Fruit fly (Drosophila melanogaster) whole organism, embryonic: Measurements from ENCODE around the gene ZnT86D.

Source experiments
- Adf1 ChIP-seq: fragments of 200-800 bp; sonication (Bioruptor generic); IDR thresholded peaks from 2 replicates; pipeline ENCODE4 v1.3.6; 2022; ENCODE audit warnings: missing biosample characterization, missing genetic modification characterization
- Atf3 ChIP-seq: fragments of 200-800 bp; sonication (Bioruptor generic); optimal IDR thresholded peaks from 3 replicates; lab custom pipeline; 2016; ENCODE audit warnings: missing biosample characterization, missing genetic modification characterization
- C15 ChIP-seq: fragments of 200-800 bp; sonication (Bioruptor generic); IDR thresholded peaks from 3 replicates; pipeline ENCODE4 v1.3.6; 2022; ENCODE audit warnings: missing biosample characterization, missing genetic modification characterization
- CG12391 ChIP-seq: fragments of 200-800 bp; sonication (Bioruptor generic); optimal IDR thresholded peaks from 3 replicates; lab custom pipeline; 2018; ENCODE audit warnings: missing biosample characterization, mild to moderate bottlenecking, missing genetic modification characterization, moderate library complexity
- CG12659 ChIP-seq: fragments of 200-800 bp; sonication (Bioruptor generic); optimal IDR thresholded peaks from 3 replicates; lab custom pipeline; 2017; ENCODE audit warnings: mild to moderate bottlenecking, missing biosample characterization, missing genetic modification reagents, missing genetic modification characterization
- CG13296 ChIP-seq: fragments of 200-800 bp; sonication (Bioruptor generic); optimal IDR thresholded peaks from 3 replicates; lab custom pipeline; 2018; ENCODE audit warnings: missing biosample characterization, mild to moderate bottlenecking, missing genetic modification characterization
- CG13775 ChIP-seq: fragments of 200-800 bp; sonication (Bioruptor generic); optimal IDR thresholded peaks from 3 replicates; lab custom pipeline; 2017; ENCODE audit warnings: missing biosample characterization, mild to moderate bottlenecking, missing genetic modification characterization
- CG1529 ChIP-seq: fragments of 200-800 bp; sonication (Bioruptor generic); optimal IDR thresholded peaks from 3 replicates; lab custom pipeline; 2018; ENCODE audit warnings: missing biosample characterization, missing genetic modification characterization
- CG15514 ChIP-seq: fragments of 200-800 bp; sonication (Bioruptor generic); optimal IDR thresholded peaks from 3 replicates; lab custom pipeline; 2017; ENCODE audit warnings: missing biosample characterization, missing genetic modification characterization, mild to moderate bottlenecking, moderate library complexity, missing genetic modification reagents
- CG17186 ChIP-seq: fragments of 200-800 bp; sonication (Bioruptor generic); optimal IDR thresholded peaks from 3 replicates; lab custom pipeline; 2017; ENCODE audit warnings: missing biosample characterization, missing genetic modification reagents, missing genetic modification characterization
- CG17568 ChIP-seq: fragments of 200-800 bp; sonication (Bioruptor generic); optimal IDR thresholded peaks from 2 replicates; lab custom pipeline; 2018; ENCODE audit warnings: missing biosample characterization, mild to moderate bottlenecking, missing genetic modification characterization, moderate library complexity
- CG18476 ChIP-seq: fragments of 200-800 bp; sonication (Bioruptor generic); optimal IDR thresholded peaks from 2 replicates; lab custom pipeline; 2016; ENCODE audit warnings: missing biosample characterization, mild to moderate bottlenecking, missing genetic modification characterization
- CG2120 ChIP-seq: fragments of 200-800 bp; sonication (Bioruptor generic); optimal IDR thresholded peaks from 3 replicates; lab custom pipeline; 2016; ENCODE audit warnings: missing biosample characterization, missing genetic modification characterization
- CG3163 ChIP-seq: fragments of 200-800 bp; sonication (Bioruptor generic); optimal IDR thresholded peaks from 3 replicates; lab custom pipeline; 2016; ENCODE audit warnings: missing biosample characterization, missing genetic modification characterization
- CG33213 ChIP-seq: fragments of 200-800 bp; sonication (Bioruptor generic); optimal IDR thresholded peaks from 3 replicates; lab custom pipeline; 2016; ENCODE audit warnings: missing biosample characterization, missing genetic modification characterization
- CG4707 ChIP-seq: fragments of 200-800 bp; sonication (Bioruptor generic); optimal IDR thresholded peaks from 2 replicates; lab custom pipeline; 2018; ENCODE audit warnings: missing biosample characterization, mild to moderate bottlenecking, missing genetic modification characterization, moderate library complexity
- CG4820 ChIP-seq: fragments of 200-800 bp; sonication (Bioruptor generic); optimal IDR thresholded peaks from 3 replicates; lab custom pipeline; 2016; ENCODE audit warnings: missing biosample characterization, missing genetic modification characterization
- CG5245 ChIP-seq: fragments of 200-800 bp; sonication (Bioruptor generic); optimal IDR thresholded peaks from 3 replicates; lab custom pipeline; 2016; ENCODE audit warnings: missing biosample characterization, missing genetic modification characterization
- CG6175 ChIP-seq: fragments of 200-800 bp; sonication (Bioruptor generic); IDR thresholded peaks from 3 replicates; pipeline ENCODE4 v1.3.6; 2022; ENCODE audit warnings: missing biosample characterization, missing genetic modification characterization
- CG7839 ChIP-seq: fragments of 200-800 bp; sonication (Bioruptor generic); optimal IDR thresholded peaks from 3 replicates; lab custom pipeline; 2018; ENCODE audit warnings: missing biosample characterization, mild to moderate bottlenecking, missing genetic modification characterization, moderate library complexity
- CG7987 ChIP-seq: fragments of 200-800 bp; sonication (Bioruptor generic); optimal IDR thresholded peaks from 2 replicates; lab custom pipeline; 2018; ENCODE audit warnings: missing biosample characterization, mild to moderate bottlenecking, missing genetic modification characterization, moderate library complexity
- CG9932 ChIP-seq: fragments of 200-800 bp; sonication (Bioruptor generic); IDR thresholded peaks from 2 replicates; pipeline ENCODE4 v1.3.6; 2022; ENCODE audit warnings: missing biosample characterization, missing genetic modification characterization
- CHES-1-like ChIP-seq: fragments of 200-800 bp; sonication (Bioruptor generic); optimal IDR thresholded peaks from 2 replicates; lab custom pipeline; 2016; ENCODE audit warnings: missing biosample characterization, missing genetic modification characterization
- D19A ChIP-seq: fragments of 200-800 bp; optimal IDR thresholded peaks from 3 replicates; lab custom pipeline; 2019; ENCODE audit warnings: missing biosample characterization, mild to moderate bottlenecking, missing genetic modification characterization, moderate library complexity
- Dp ChIP-seq: fragments of 200-800 bp; sonication (Bioruptor generic); optimal IDR thresholded peaks from 2 replicates; lab custom pipeline; 2018; ENCODE audit warnings: missing biosample characterization, mild to moderate bottlenecking, missing genetic modification characterization, moderate library complexity
- Elba2 ChIP-seq: fragments of 200-800 bp; sonication (Bioruptor generic); optimal IDR thresholded peaks from 3 replicates; lab custom pipeline; 2016; ENCODE audit warnings: missing biosample characterization, missing genetic modification characterization
- Ets97D ChIP-seq: fragments of 200-800 bp; sonication (Bioruptor generic); optimal IDR thresholded peaks from 3 replicates; lab custom pipeline; 2016; ENCODE audit warnings: missing biosample characterization, missing genetic modification characterization
- HmgD ChIP-seq: fragments of 200-800 bp; sonication (Bioruptor generic); optimal IDR thresholded peaks from 3 replicates; lab custom pipeline; 2016; ENCODE audit warnings: missing biosample characterization, missing genetic modification characterization
- Hmx ChIP-seq: fragments of 200-800 bp; sonication (Bioruptor generic); optimal IDR thresholded peaks from 2 replicates; lab custom pipeline; 2016; ENCODE audit warnings: missing biosample characterization, missing genetic modification characterization
- MESR4 ChIP-seq: fragments of 200-800 bp; sonication (Bioruptor generic); optimal IDR thresholded peaks from 2 replicates; lab custom pipeline; 2018; ENCODE audit warnings: missing biosample characterization, mild to moderate bottlenecking, missing genetic modification characterization, moderate library complexity
- Nf-YC ChIP-seq: fragments of 200-800 bp; optimal IDR thresholded peaks from 3 replicates; lab custom pipeline; 2019; ENCODE audit warnings: missing biosample characterization, mild to moderate bottlenecking, missing genetic modification characterization, moderate library complexity
- NfI ChIP-seq: fragments of 200-800 bp; sonication (Bioruptor generic); optimal IDR thresholded peaks from 3 replicates; lab custom pipeline; 2018; ENCODE audit warnings: missing biosample characterization, mild to moderate bottlenecking, missing genetic modification characterization, moderate library complexity
- Rfx ChIP-seq: fragments of 200-800 bp; sonication (Bioruptor generic); IDR thresholded peaks from 2 replicates; pipeline ENCODE4 v1.3.6; 2022; ENCODE audit warnings: missing biosample characterization, missing genetic modification characterization
- Sin3A ChIP-seq: fragments of >200 bp; optimal IDR thresholded peaks from 2 replicates; lab custom pipeline; 2018
- Sry-δ ChIP-seq: fragments of 200-800 bp; sonication (Bioruptor generic); optimal IDR thresholded peaks from 2 replicates; lab custom pipeline; 2016; ENCODE audit warnings: missing biosample characterization, missing genetic modification characterization
- bowl ChIP-seq: fragments of 200-800 bp; sonication (Bioruptor generic); IDR thresholded peaks from 2 replicates; pipeline ENCODE4 v1.3.6; 2022; ENCODE audit warnings: missing biosample characterization, missing genetic modification characterization
- dimm ChIP-seq: fragments of 200-800 bp; sonication (Bioruptor generic); IDR thresholded peaks from 2 replicates; pipeline ENCODE4 v1.3.6; 2022; ENCODE audit warnings: missing biosample characterization, missing genetic modification characterization
- ewg ChIP-seq: fragments of 200-800 bp; sonication (Bioruptor generic); optimal IDR thresholded peaks from 3 replicates; lab custom pipeline; 2017; ENCODE audit warnings: mild to moderate bottlenecking, missing biosample characterization, missing genetic modification reagents, missing genetic modification characterization
- ftz-f1 ChIP-seq: fragments of 200-800 bp; sonication (Bioruptor generic); optimal IDR thresholded peaks from 2 replicates; lab custom pipeline; 2016; ENCODE audit warnings: missing biosample characterization, missing genetic modification characterization
- gem ChIP-seq: fragments of 200-800 bp; sonication (Bioruptor generic); optimal IDR thresholded peaks from 2 replicates; lab custom pipeline; 2019; ENCODE audit warnings: missing biosample characterization, mild to moderate bottlenecking, missing genetic modification characterization, moderate library complexity
- gt ChIP-seq: fragments of 200-800 bp; sonication (Bioruptor generic); IDR thresholded peaks from 2 replicates; pipeline ENCODE4 v1.3.6; 2022; ENCODE audit warnings: missing biosample characterization, missing genetic modification characterization
- knrl ChIP-seq: fragments of 200-800 bp; sonication (Bioruptor generic); IDR thresholded peaks from 3 replicates; pipeline ENCODE4 v1.3.6; 2022; ENCODE audit warnings: missing biosample characterization, missing genetic modification characterization; ENCODE audit not compliant: partially characterized antibody
- lilli ChIP-seq: fragments of 200-800 bp; sonication (Bioruptor generic); optimal IDR thresholded peaks from 3 replicates; lab custom pipeline; 2016; ENCODE audit warnings: missing biosample characterization, missing genetic modification characterization
- mam ChIP-seq: fragments of 200-800 bp; sonication (Bioruptor generic); optimal IDR thresholded peaks from 3 replicates; lab custom pipeline; 2016; ENCODE audit warnings: missing biosample characterization, missing genetic modification characterization
- nmo ChIP-seq: fragments of 200-800 bp; sonication (Bioruptor generic); optimal IDR thresholded peaks from 2 replicates; lab custom pipeline; 2018; ENCODE audit warnings: missing biosample characterization, mild to moderate bottlenecking, missing genetic modification characterization, moderate library complexity
- phol ChIP-seq: fragments of 200-800 bp; sonication (Bioruptor generic); optimal IDR thresholded peaks from 3 replicates; lab custom pipeline; 2018; ENCODE audit warnings: missing biosample characterization, mild to moderate bottlenecking, missing genetic modification characterization, moderate library complexity
- scrt ChIP-seq: fragments of 200-800 bp; sonication (Bioruptor generic); optimal IDR thresholded peaks from 2 replicates; lab custom pipeline; 2018; ENCODE audit warnings: missing biosample characterization, mild to moderate bottlenecking, missing genetic modification characterization, moderate library complexity
- sd ChIP-seq: fragments of 200-800 bp; sonication (Bioruptor generic); optimal IDR thresholded peaks from 3 replicates; lab custom pipeline; 2018; ENCODE audit warnings: missing biosample characterization, mild to moderate bottlenecking, missing genetic modification characterization, moderate library complexity
- sens-2 ChIP-seq: fragments of 200-800 bp; sonication (Bioruptor generic); IDR thresholded peaks from 2 replicates; pipeline ENCODE4 v1.3.6; 2022; ENCODE audit warnings: missing biosample characterization, missing genetic modification characterization
- stwl ChIP-seq: fragments of 200-800 bp; sonication (Bioruptor generic); optimal IDR thresholded peaks from 3 replicates; lab custom pipeline; 2018; ENCODE audit warnings: missing biosample characterization, mild to moderate bottlenecking, missing genetic modification characterization, moderate library complexity
- tap ChIP-seq: fragments of 200-800 bp; optimal IDR thresholded peaks from 3 replicates; lab custom pipeline; 2019; ENCODE audit warnings: missing biosample characterization, mild to moderate bottlenecking, missing genetic modification characterization, moderate library complexity
- trem ChIP-seq: fragments of 200-800 bp; optimal IDR thresholded peaks from 3 replicates; lab custom pipeline; 2019; ENCODE audit warnings: missing biosample characterization, mild to moderate bottlenecking, missing genetic modification characterization, moderate library complexity
- zfh2 ChIP-seq: fragments of 200-800 bp; sonication (Bioruptor generic); optimal IDR thresholded peaks from 2 replicates; lab custom pipeline; 2016; ENCODE audit warnings: missing biosample characterization, missing genetic modification characterization

Gene ZnT86D

DNA sequence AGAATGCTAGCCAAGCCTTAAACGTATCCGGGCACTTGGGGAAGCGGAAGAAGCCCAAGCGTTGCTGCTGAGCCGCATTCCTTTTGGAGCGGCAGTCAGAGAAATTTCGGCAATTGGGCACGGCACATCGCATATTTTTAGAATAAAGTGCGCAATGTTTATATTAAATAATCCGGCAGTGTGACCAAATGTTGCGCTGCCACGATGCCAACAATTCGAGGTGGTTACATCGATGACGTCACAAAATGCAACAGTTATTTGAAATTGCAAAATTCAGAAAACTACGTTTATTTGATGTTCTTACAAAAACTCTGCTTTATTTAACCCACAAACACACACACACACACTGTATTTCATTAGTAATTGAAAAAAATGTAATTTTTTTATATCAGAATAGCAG lies 5.5 kb upstream of the ZnT86D start, which contains the start of gene CG6689 (continued):
- TF ChIP-seq CG18476 = no peak
- no peak for TF ChIP-seq CG3163 (GFP tag; lab: Kevin White, UChicago)
- peak; percentile 31 for TF ChIP-seq CG7987
- TF ChIP-seq stwl (tag; lab: Kevin White, UChicago) = peak; percentile 40
- no peak for TF ChIP-seq CG5245
- TF ChIP-seq gem (tag; lab: Kevin White, UChicago) = peak; percentile 16
- TF ChIP-seq HmgD = no peak
- TF ChIP-seq ewg (GFP tag; lab: Kevin White, UChicago) = peak; percentile 37
- TF ChIP-seq Sin3A (lab: Kevin White, UChicago) = peak; percentile 42
- peak; percentile 13 for TF ChIP-seq CHES-1-like (GFP tag; lab: Kevin White, UChicago)
- TF ChIP-seq CG15514 (GFP tag; lab: Kevin White, UChicago) = peak; percentile 33
- peak; percentile 5 for TF ChIP-seq Nf-YC (tag; lab: Kevin White, UChicago)
- peak; percentile 48 for TF ChIP-seq Elba2 (GFP tag; lab: Kevin White, UChicago)
- peak; percentile 31 for TF ChIP-seq Sry-δ (GFP tag; lab: Kevin White, UChicago)
- TF ChIP-seq Atf3 (GFP tag; lab: Kevin White, UChicago) = peak; percentile 10
- peak; percentile 43 for TF ChIP-seq lilli (GFP tag; lab: Kevin White, UChicago)
- TF ChIP-seq scrt (GFP tag; lab: Kevin White, UChicago) = peak; percentile 21
- TF ChIP-seq Ets97D (GFP tag; lab: Kevin White, UChicago) = peak; percentile 37
- peak; percentile 56 for TF ChIP-seq trem (tag; lab: Kevin White, UChicago)
- TF ChIP-seq CG6175 = no peak
- TF ChIP-seq tap (tag; lab: Kevin White, UChicago) = no peak
- peak; percentile 3 for TF ChIP-seq D19A
- TF ChIP-seq CG13775 = peak; percentile 26
- peak; percentile 69 for TF ChIP-seq Dp (GFP tag; lab: Kevin White, UChicago)
- TF ChIP-seq zfh2 (GFP tag; lab: Kevin White, UChicago) = peak; percentile 10
- peak; percentile 9 for TF ChIP-seq CG33213 (GFP tag; lab: Kevin White, UChicago)
- peak; percentile 92 for TF ChIP-seq CG17186
- TF ChIP-seq CG2120 = peak; percentile 20
- TF ChIP-seq ftz-f1 (GFP tag; lab: Kevin White, UChicago) = peak; percentile 77
- TF ChIP-seq knrl = 0 out of 3 replicates have a peak, but pooled peaks have one; percentile 7
- TF ChIP-seq CG1529 (GFP tag; lab: Kevin White, UChicago) = no peak
- no peak for TF ChIP-seq sens-2
- peak; percentile 55 for TF ChIP-seq CG12659 (GFP tag; lab: Kevin White, UChicago)
- peak; percentile 68 for TF ChIP-seq sd (tag; lab: Kevin White, UChicago)
- peak; percentile 87 for TF ChIP-seq MESR4 (GFP tag; lab: Kevin White, UChicago)
- peak; percentile 28 for TF ChIP-seq phol

dm6 chr3R:11216156-11216630 lies 1.9 kb upstream of the ZnT86D start, which contains the start of the genes RpS25 and CG4820:
Gene RpS25, minus strand, starts transcription at chr3R:11216287.
Gene CG4820, plus strand, starts transcription at chr3R:11216535.
- TF ChIP-seq CG13296 (GFP tag; lab: Kevin White, UChicago) = peak; percentile 95
- peak; percentile 74 for TF ChIP-seq CG9932 (GFP tag; lab: Robert Waterston, UW)
- peak; percentile 93 for TF ChIP-seq nmo (GFP tag; lab: Kevin White, UChicago)
- TF ChIP-seq CG4820 (GFP tag; lab: Kevin White, UChicago) = peak; percentile 94
- peak; percentile 69; the same call in 1 of the 2 replicates for TF ChIP-seq gt (GFP tag; lab: Robert Waterston, UW)
- peak; percentile 92 for TF ChIP-seq CG12391 (tag; lab: Kevin White, UChicago)
- peak; percentile 96 for TF ChIP-seq NfI (GFP tag; lab: Kevin White, UChicago)
- peak; percentile 54 for TF ChIP-seq dimm (GFP tag; lab: Robert Waterston, UW)
- peak; percentile 84 for TF ChIP-seq CG6175
- TF ChIP-seq Rfx (GFP tag; lab: Robert Waterston, UW) = peak; percentile 93
- TF ChIP-seq bowl (GFP tag; lab: Robert Waterston, UW) = peak; percentile 71
- TF ChIP-seq Adf1 (GFP tag; lab: Robert Waterston, UW) = peak; percentile 62
- peak; percentile 76 for TF ChIP-seq mam (GFP tag; lab: Kevin White, UChicago)
- TF ChIP-seq C15 (GFP tag; lab: Robert Waterston, UW) = peak; percentile 57; the same call in 1 of the 3 replicates
- peak; percentile 93 for TF ChIP-seq CG17568
- TF ChIP-seq Hmx (GFP tag; lab: Kevin White, UChicago) = peak; percentile 25
- TF ChIP-seq CG7839 = peak; percentile 86
- peak; percentile 89 for TF ChIP-seq CG4707 (GFP tag; lab: Kevin White, UChicago)
